Worm (Caenorhabditis elegans) whole organism, early embryonic: ENCODE measurements around the gene panl-2.
"Not testable (repeated sequence)": the region's sequence is repeated elsewhere in the genome, so short reads cannot be mapped to it uniquely, and the experiment has no call there.

Experiments
- B0310.2 ChIP-seq: sonication (generic microtip); optimal IDR thresholded peaks from 2 replicates; lab custom pipeline; 2016; ENCODE audit warnings: mild to moderate bottlenecking, missing genetic modification characterization, missing compliant biosample characterization
- F13C5.2 ChIP-seq: sonication (generic microtip); optimal IDR thresholded peaks from 2 replicates; lab custom pipeline; 2017; ENCODE audit warnings: mild to moderate bottlenecking, missing genetic modification characterization, inconsistent platforms, missing compliant biosample characterization
- aly-1 ChIP-seq: sonication (generic microtip); optimal IDR thresholded peaks from 2 replicates; lab custom pipeline; 2016; ENCODE audit warnings: missing genetic modification characterization, missing compliant biosample characterization
- ama-1 ChIP-seq: fragments of 150-350 bp; optimal IDR thresholded peaks from 2 replicates; lab custom pipeline; 2014
- ceh-13 ChIP-seq: fragments of 200-800 bp; sonication (Bioruptor generic); optimal IDR thresholded peaks from 2 replicates; lab custom pipeline; 2018; ENCODE audit warnings: mild to moderate bottlenecking, missing genetic modification characterization, missing compliant biosample characterization
- ceh-36 ChIP-seq: sonication (generic microtip); optimal IDR thresholded peaks from 2 replicates; lab custom pipeline; 2016; ENCODE audit warnings: missing genetic modification characterization, inconsistent platforms, missing compliant biosample characterization
- ets-7 ChIP-seq: sonication (generic microtip); optimal IDR thresholded peaks from 2 replicates; lab custom pipeline; 2016; ENCODE audit warnings: missing genotype, missing genetic modification characterization, missing compliant biosample characterization
- flt-1 ChIP-seq: fragments of 200-800 bp; sonication (Bioruptor generic); IDR thresholded peaks from 2 replicates; pipeline ENCODE4 v1.3.6; 2022; ENCODE audit warnings: missing genetic modification characterization, missing compliant biosample characterization
- hmbx-1 ChIP-seq: sonication (generic microtip); optimal IDR thresholded peaks from 2 replicates; lab custom pipeline; 2016; ENCODE audit warnings: mild to moderate bottlenecking, missing genetic modification characterization, missing compliant biosample characterization
- hmg-4 ChIP-seq: fragments of 200-800 bp; sonication (Bioruptor generic); optimal IDR thresholded peaks from 2 replicates; lab custom pipeline; 2018; ENCODE audit warnings: mild to moderate bottlenecking, missing genetic modification characterization, missing compliant biosample characterization
- hnd-1 ChIP-seq: sonication (generic microtip); optimal IDR thresholded peaks from 2 replicates; lab custom pipeline; 2016; ENCODE audit warnings: missing genetic modification characterization, missing compliant biosample characterization
- pes-1 ChIP-seq: fragments of 200-800 bp; sonication (Bioruptor generic); IDR thresholded peaks from 2 replicates; pipeline ENCODE4 v1.3.6; 2022; ENCODE audit warnings: missing genetic modification reagents, missing genetic modification characterization, missing compliant biosample characterization
- scrt-1 ChIP-seq: fragments of 200-800 bp; sonication (Bioruptor generic); IDR thresholded peaks from 2 replicates; pipeline ENCODE4 v1.3.6; 2022; ENCODE audit warnings: missing genetic modification characterization, missing compliant biosample characterization
- sea-1 ChIP-seq: fragments of 200-800 bp; sonication (Bioruptor generic); conservative IDR thresholded peaks from 2 replicates; pipeline ENCODE4 v1.3.6; 2022; ENCODE audit warnings: missing genetic modification characterization, missing compliant biosample characterization
- tbx-11 ChIP-seq: fragments of 200-800 bp; sonication (Bioruptor generic); IDR thresholded peaks from 2 replicates; pipeline ENCODE4 v1.3.6; 2022; ENCODE audit warnings: missing genetic modification characterization, missing compliant biosample characterization
- tbx-37 ChIP-seq: fragments of 200-800 bp; sonication (Bioruptor generic); conservative IDR thresholded peaks from 2 replicates; pipeline ENCODE4 v1.3.6; 2022; ENCODE audit warnings: missing genetic modification reagents, missing genetic modification characterization, missing compliant biosample characterization
- tra-4 ChIP-seq: sonication (generic microtip); optimal IDR thresholded peaks from 2 replicates; lab custom pipeline; 2017; ENCODE audit warnings: missing genetic modification characterization, missing compliant biosample characterization

panl-2 gene

DNA sequence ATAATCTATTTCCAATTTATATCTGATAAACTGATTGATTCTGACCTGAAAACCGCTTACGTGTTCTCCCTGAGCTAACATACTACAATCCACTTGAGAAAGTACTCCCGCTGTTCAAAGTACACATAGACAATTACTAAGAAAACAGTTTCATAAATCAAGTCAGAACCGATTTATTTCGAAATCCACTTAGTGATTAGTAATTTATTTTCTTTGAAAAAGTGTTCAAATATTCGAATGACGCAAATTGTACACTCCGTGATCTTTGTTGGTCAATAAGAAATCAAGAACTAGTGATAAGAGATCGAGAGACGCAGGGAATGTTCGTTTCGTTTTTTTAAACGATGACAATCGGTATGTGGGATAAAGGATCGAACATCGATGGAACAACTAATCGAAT, 24.6 kb upstream of the panl-2 start:
- TF ChIP-seq sea-1 (GFP tag; lab: Robert Waterston, UW) (no peak), hmbx-1 (tag; lab: Kevin White, UChicago) (no peak), hmg-4 (no peak), ceh-36 (tag; lab: Kevin White, UChicago) (no peak), scrt-1 (GFP tag; lab: Robert Waterston, UW) (no peak), ama-1 (no peak), pes-1 (GFP tag; lab: Robert Waterston, UW) (no peak), aly-1 (tag; lab: Kevin White, UChicago) (no peak)

- TF ChIP-seq sea-1 (GFP tag; lab: Robert Waterston, UW): no peak
- TF ChIP-seq hnd-1 (tag; lab: Kevin White, UChicago): no peak
- no peak for TF ChIP-seq F13C5.2
- TF ChIP-seq tra-4 (tag; lab: Kevin White, UChicago): no peak
- TF ChIP-seq tbx-11 (GFP tag; lab: Robert Waterston, UW): no peak
- no peak for TF ChIP-seq ceh-36 (tag; lab: Kevin White, UChicago)
These were observed 23.5 kb upstream of the panl-2 start for ce11 chrIII:6991465-6991864.

DNA sequence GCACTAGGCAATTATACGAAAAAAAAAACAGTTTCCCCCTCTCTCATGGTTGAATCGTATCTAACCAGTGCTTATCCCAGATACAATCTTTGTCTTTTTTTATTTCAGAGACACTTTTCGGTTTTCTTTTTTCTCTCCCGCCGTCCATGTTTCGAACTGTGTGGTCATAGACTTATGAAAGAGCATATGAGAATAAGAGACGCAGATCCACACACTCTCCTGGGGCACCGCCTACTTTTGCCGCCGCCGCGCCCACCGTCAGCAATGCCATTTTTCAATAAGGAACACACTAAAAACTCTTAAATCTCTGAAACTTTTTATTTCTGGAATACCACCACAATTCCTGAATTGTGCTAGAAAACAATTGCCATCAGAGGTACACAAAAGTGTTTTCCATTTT, 22.0 kb upstream of the panl-2 start, which contains the start of gene prk-1:
Gene prk-1 (plus strand): TSS at position 269 of the 400 bp plus-strand sequence.
- no peak for TF ChIP-seq hnd-1 (tag; lab: Kevin White, UChicago)
- TF ChIP-seq tbx-11 (GFP tag; lab: Robert Waterston, UW): no peak
- TF ChIP-seq B0310.2: no peak

ce11 chrIII:6989201-6989600, 21.3 kb upstream of the panl-2 start:
- TF ChIP-seq hmg-4 (no peak), B0310.2 (no peak), flt-1 (GFP tag; lab: Robert Waterston, UW) (no peak), tbx-37 (GFP tag; lab: Robert Waterston, UW) (no peak), F13C5.2 (no peak), hmbx-1 (tag; lab: Kevin White, UChicago) (no peak), scrt-1 (GFP tag; lab: Robert Waterston, UW) (no peak), tbx-11 (GFP tag; lab: Robert Waterston, UW) (no peak), sea-1 (GFP tag; lab: Robert Waterston, UW) (no peak), aly-1 (tag; lab: Kevin White, UChicago) (no peak), ceh-36 (tag; lab: Kevin White, UChicago) (no peak), ceh-13 (no peak), ama-1 (no peak), pes-1 (GFP tag; lab: Robert Waterston, UW) (no peak), ets-7 (tag; lab: Kevin White, UChicago) (no peak), hnd-1 (tag; lab: Kevin White, UChicago) (no peak), tra-4 (tag; lab: Kevin White, UChicago) (no peak)

DNA sequence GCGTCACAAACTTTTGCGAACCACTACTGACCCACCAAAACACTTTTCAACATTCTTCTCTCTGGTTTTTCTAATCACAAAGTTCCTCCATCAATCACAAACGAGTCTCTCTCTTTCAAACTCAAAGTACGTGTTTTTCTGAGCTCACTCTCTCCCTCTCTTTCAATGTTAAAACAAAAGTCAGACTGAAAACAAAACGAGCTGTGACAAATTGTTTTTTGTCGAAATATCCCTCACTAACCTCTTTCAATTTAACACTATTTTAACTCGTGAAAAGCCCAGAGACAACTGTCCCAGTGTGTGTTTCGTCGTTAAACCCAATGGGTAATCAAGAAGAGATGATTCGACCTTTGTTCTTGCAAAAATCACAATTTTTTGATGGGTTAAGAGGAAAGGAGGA, 20.1 kb upstream of the panl-2 start:
- TF ChIP-seq hmg-4: no peak
- TF ChIP-seq ceh-36 (tag; lab: Kevin White, UChicago): no peak

ce11 chrIII:6981989-6982553, 14.1 kb upstream of the panl-2 start, which contains the start of gene F31E3.6:
Gene F31E3.6, plus strand, starts transcription at chrIII:6982081.
- not testable (repeated sequence) for TF ChIP-seq scrt-1, flt-1, tbx-11 (GFP tag; lab: Robert Waterston, UW)

ce11 chrIII:6979584-6979983, 11.7 kb upstream of the panl-2 start, which contains the start of gene ceh-20:
Gene ceh-20, plus strand, starts transcription at chrIII:6979884.
- TF ChIP-seq B0310.2 (no peak), hmg-4 (no peak), tbx-11 (GFP tag; lab: Robert Waterston, UW) (no peak)

DNA sequence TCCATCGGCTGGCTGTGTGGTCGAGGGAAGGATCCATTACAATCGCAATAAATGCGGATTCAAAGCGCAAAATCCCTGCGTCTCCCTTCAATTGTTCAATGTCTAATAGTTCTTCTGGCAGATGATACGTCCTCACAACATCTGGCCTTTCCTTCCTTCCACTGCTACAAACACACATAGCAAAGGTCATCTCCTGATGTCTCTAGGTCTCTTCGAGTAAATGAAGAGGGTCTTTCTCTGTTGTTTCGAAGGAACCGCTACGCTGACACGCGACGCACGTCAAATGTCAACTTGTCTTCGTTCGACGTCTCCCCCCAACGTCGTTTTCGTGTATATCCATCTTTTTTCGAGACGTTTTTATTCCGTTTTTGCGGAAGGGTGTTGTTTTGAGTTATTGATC, 10.9 kb upstream of the panl-2 start:
- TF ChIP-seq tra-4 (tag; lab: Kevin White, UChicago) (no peak), hmg-4 (peak; percentile 80), scrt-1 (GFP tag; lab: Robert Waterston, UW) (0 out of 2 replicates have a peak, but pooled peaks have one; percentile 7)

ce11 chrIII:6974952-6975351, 7.0 kb upstream of the panl-2 start:
- no peak for TF ChIP-seq aly-1 (tag; lab: Kevin White, UChicago)
- TF ChIP-seq flt-1 (GFP tag; lab: Robert Waterston, UW): no peak
- no peak for TF ChIP-seq scrt-1 (GFP tag; lab: Robert Waterston, UW)
- no peak for TF ChIP-seq B0310.2
- no peak for TF ChIP-seq ets-7 (tag; lab: Kevin White, UChicago)

ce11 chrIII:6973682-6974081, 5.8 kb upstream of the panl-2 start, which contains the start of gene F31E3.2:
Gene F31E3.2, plus strand, starts transcription at chrIII:6973982.
- TF ChIP-seq ama-1: no peak
- TF ChIP-seq B0310.2: no peak
- no peak for TF ChIP-seq hmbx-1 (tag; lab: Kevin White, UChicago)
- no peak for TF ChIP-seq scrt-1 (GFP tag; lab: Robert Waterston, UW)
- TF ChIP-seq hmg-4: no peak
- no peak for TF ChIP-seq ets-7 (tag; lab: Kevin White, UChicago)
- TF ChIP-seq ceh-13: no peak
- TF ChIP-seq F13C5.2: no peak
- no peak for TF ChIP-seq tbx-37 (GFP tag; lab: Robert Waterston, UW)
- TF ChIP-seq ceh-36 (tag; lab: Kevin White, UChicago): no peak
- no peak for TF ChIP-seq sea-1 (GFP tag; lab: Robert Waterston, UW)
- no peak for TF ChIP-seq aly-1 (tag; lab: Kevin White, UChicago)
- TF ChIP-seq tra-4 (tag; lab: Kevin White, UChicago): no peak
- TF ChIP-seq tbx-11 (GFP tag; lab: Robert Waterston, UW): no peak
- no peak for TF ChIP-seq hnd-1 (tag; lab: Kevin White, UChicago)
